Fruit fly (Drosophila melanogaster) whole organism, embryonic: ENCODE data around the gene CG3604.
A peak's percentile ranks its signal among the peaks of the same experiment; 100 is the strongest.

Source experiments
- Antp ChIP-seq: fragments of 200-800 bp; sonication (Bioruptor generic); optimal IDR thresholded peaks from 3 replicates; lab custom pipeline; 2016; ENCODE audit warnings: missing biosample characterization, missing genetic modification characterization
- BEAF-32 ChIP-seq: fragments of 200-800 bp; sonication (Bioruptor generic); optimal IDR thresholded peaks from 3 replicates; lab custom pipeline; 2017; ENCODE audit warnings: missing biosample characterization, missing genetic modification characterization, mild to moderate bottlenecking, moderate library complexity, missing genetic modification reagents
- Bgb ChIP-seq: fragments of 200-800 bp; sonication (Bioruptor generic); IDR thresholded peaks from 2 replicates; pipeline ENCODE4 v1.3.6; 2022; ENCODE audit warnings: missing biosample characterization, missing genetic modification characterization; ENCODE audit not compliant: partially characterized antibody
- Bteb2 ChIP-seq: fragments of 200-800 bp; sonication (Bioruptor generic); optimal IDR thresholded peaks from 2 replicates; lab custom pipeline; 2016; ENCODE audit warnings: missing biosample characterization, missing genetic modification characterization
- CG10431 ChIP-seq: fragments of 200-800 bp; sonication (Bioruptor generic); optimal IDR thresholded peaks from 3 replicates; lab custom pipeline; 2018; ENCODE audit warnings: missing biosample characterization, mild to moderate bottlenecking, missing genetic modification characterization
- CG10654 ChIP-seq: fragments of 200-800 bp; sonication (Bioruptor generic); optimal IDR thresholded peaks from 2 replicates; lab custom pipeline; 2016; ENCODE audit warnings: missing biosample characterization, missing genetic modification characterization
- CG11247 ChIP-seq: fragments of 200-800 bp; sonication (Bioruptor generic); IDR thresholded peaks from 2 replicates; pipeline ENCODE4 v1.3.6; 2022; ENCODE audit warnings: missing biosample characterization, missing genetic modification characterization
- CG12104 ChIP-seq: fragments of 200-800 bp; sonication (Bioruptor generic); optimal IDR thresholded peaks from 3 replicates; lab custom pipeline; 2016; ENCODE audit warnings: missing biosample characterization, missing genetic modification characterization
- CG12236 ChIP-seq: fragments of 200-800 bp; sonication (Bioruptor generic); optimal IDR thresholded peaks from 2 replicates; lab custom pipeline; 2016; ENCODE audit warnings: missing biosample characterization, missing genetic modification characterization
- CG13123 ChIP-seq: fragments of 200-800 bp; sonication (Bioruptor generic); optimal IDR thresholded peaks from 2 replicates; lab custom pipeline; 2016; ENCODE audit warnings: missing biosample characterization, missing genetic modification characterization
- CG13424 ChIP-seq: fragments of 200-800 bp; sonication (Bioruptor generic); optimal IDR thresholded peaks from 2 replicates; lab custom pipeline; 2019; ENCODE audit warnings: missing biosample characterization, mild to moderate bottlenecking, missing genetic modification characterization, moderate library complexity
- CG14710 ChIP-seq: fragments of 200-800 bp; sonication (Bioruptor generic); optimal IDR thresholded peaks from 3 replicates; lab custom pipeline; 2019; ENCODE audit warnings: missing biosample characterization, mild to moderate bottlenecking, missing genetic modification characterization, moderate library complexity
- CG17361 ChIP-seq: fragments of 200-800 bp; sonication (Bioruptor generic); IDR thresholded peaks from 3 replicates; pipeline ENCODE4 v1.3.6; 2022; ENCODE audit warnings: missing biosample characterization, missing genetic modification characterization
- CG17385 ChIP-seq: fragments of 200-800 bp; sonication (Bioruptor generic); optimal IDR thresholded peaks from 3 replicates; lab custom pipeline; 2018; ENCODE audit warnings: missing biosample characterization, mild to moderate bottlenecking, missing genetic modification characterization
- CG18619 ChIP-seq: fragments of 200-800 bp; sonication (Bioruptor generic); optimal IDR thresholded peaks from 3 replicates; lab custom pipeline; 2017; ENCODE audit warnings: missing biosample characterization, mild to moderate bottlenecking, missing genetic modification characterization
- CG30020 ChIP-seq: fragments of 200-800 bp; optimal IDR thresholded peaks from 2 replicates; lab custom pipeline; 2019; ENCODE audit warnings: missing biosample characterization, mild to moderate bottlenecking, missing genetic modification characterization, moderate library complexity
- CG32767 ChIP-seq: fragments of 200-800 bp; sonication (Bioruptor generic); IDR thresholded peaks from 2 replicates; pipeline ENCODE4 v1.3.6; 2022; ENCODE audit warnings: missing biosample characterization, missing genetic modification characterization
- CG3281 ChIP-seq: fragments of 200-800 bp; sonication (Bioruptor generic); optimal IDR thresholded peaks from 3 replicates; lab custom pipeline; 2017; ENCODE audit warnings: missing biosample characterization, mild to moderate bottlenecking, missing genetic modification characterization
- CG33213 ChIP-seq: fragments of 200-800 bp; sonication (Bioruptor generic); optimal IDR thresholded peaks from 3 replicates; lab custom pipeline; 2016; ENCODE audit warnings: missing biosample characterization, missing genetic modification characterization
- CG34422 ChIP-seq: fragments of 200-800 bp; sonication (Bioruptor generic); IDR thresholded peaks from 3 replicates; pipeline ENCODE4 v1.3.6; 2022; ENCODE audit warnings: missing biosample characterization, missing genetic modification characterization
- CG7786 ChIP-seq: fragments of 200-800 bp; sonication (Bioruptor generic); optimal IDR thresholded peaks from 2 replicates; lab custom pipeline; 2016; ENCODE audit warnings: missing biosample characterization, missing genetic modification characterization
- CG8765 ChIP-seq: fragments of 200-800 bp; sonication (Bioruptor generic); IDR thresholded peaks from 2 replicates; pipeline ENCODE4 v1.3.6; 2022; ENCODE audit warnings: missing biosample characterization, missing genetic modification characterization
- CoRest ChIP-seq: fragments of 200-800 bp; sonication (Bioruptor generic); optimal IDR thresholded peaks from 3 replicates; lab custom pipeline; 2018; ENCODE audit warnings: missing biosample characterization, mild to moderate bottlenecking, missing genetic modification characterization, moderate library complexity
- Dek ChIP-seq: fragments of 200-800 bp; sonication (Bioruptor generic); optimal IDR thresholded peaks from 3 replicates; lab custom pipeline; 2019; ENCODE audit warnings: missing biosample characterization, mild to moderate bottlenecking, missing genetic modification characterization, moderate library complexity
- Dfd ChIP-seq, 2 experiments: fragments of >200 bp; optimal IDR thresholded peaks; 2 replicates each; lab custom pipeline; 2017; ENCODE audit warnings: missing biosample characterization in 2 of 2, missing genetic modification characterization in 2 of 2
- ERR ChIP-seq: fragments of 200-800 bp; sonication (Bioruptor generic); optimal IDR thresholded peaks from 2 replicates; lab custom pipeline; 2016; ENCODE audit warnings: missing biosample characterization, missing genetic modification characterization
- Ets97D ChIP-seq: fragments of 200-800 bp; sonication (Bioruptor generic); optimal IDR thresholded peaks from 3 replicates; lab custom pipeline; 2016; ENCODE audit warnings: missing biosample characterization, missing genetic modification characterization
- HmgZ ChIP-seq: fragments of 200-800 bp; sonication (Bioruptor generic); optimal IDR thresholded peaks from 2 replicates; lab custom pipeline; 2018; ENCODE audit warnings: missing biosample characterization, mild to moderate bottlenecking, missing genetic modification characterization
- Hmr ChIP-seq: fragments of 200-800 bp; sonication (Bioruptor generic); optimal IDR thresholded peaks from 3 replicates; lab custom pipeline; 2017; ENCODE audit warnings: mild to moderate bottlenecking, missing biosample characterization, missing genetic modification reagents, missing genetic modification characterization
- Max ChIP-seq: fragments of 200-800 bp; sonication (Bioruptor generic); optimal IDR thresholded peaks from 2 replicates; lab custom pipeline; 2016; ENCODE audit warnings: missing biosample characterization, mild to moderate bottlenecking, missing genetic modification characterization
- Mes4 ChIP-seq: fragments of 200-800 bp; sonication (Bioruptor generic); optimal IDR thresholded peaks from 2 replicates; lab custom pipeline; 2016; ENCODE audit warnings: missing biosample characterization, missing genetic modification characterization
- Myb ChIP-seq: fragments of 200-800 bp; sonication (Bioruptor generic); optimal IDR thresholded peaks from 2 replicates; lab custom pipeline; 2016; ENCODE audit warnings: missing biosample characterization, missing genetic modification characterization
- NC2α ChIP-seq: fragments of 200-800 bp; sonication (Bioruptor generic); optimal IDR thresholded peaks from 2 replicates; lab custom pipeline; 2016; ENCODE audit warnings: missing biosample characterization, missing genetic modification characterization
- Nf-YB ChIP-seq: fragments of 200-800 bp; sonication (Bioruptor generic); optimal IDR thresholded peaks from 3 replicates; lab custom pipeline; 2019; ENCODE audit warnings: missing biosample characterization, mild to moderate bottlenecking, missing genetic modification characterization, moderate library complexity
- Ptx1 ChIP-seq: fragments of 200-800 bp; sonication (Bioruptor generic); IDR thresholded peaks from 2 replicates; pipeline ENCODE4 v1.3.6; 2022; ENCODE audit warnings: missing biosample characterization, missing genetic modification characterization
- amos ChIP-seq: fragments of 200-800 bp; sonication (Bioruptor generic); IDR thresholded peaks from 2 replicates; pipeline ENCODE4 v1.3.6; 2022; ENCODE audit warnings: missing biosample characterization, missing genetic modification characterization; ENCODE audit not compliant: partially characterized antibody
- ap ChIP-seq: fragments of 200-800 bp; sonication (Bioruptor generic); IDR thresholded peaks from 2 replicates; pipeline ENCODE4 v1.3.6; 2022; ENCODE audit warnings: missing biosample characterization, missing genetic modification characterization
- br ChIP-seq: fragments of >200 bp; optimal IDR thresholded peaks from 2 replicates; lab custom pipeline; 2017
- chif ChIP-seq, 2 experiments: fragments of 200-800 bp; sonication (Bioruptor generic); optimal IDR thresholded peaks; 3 replicates each; lab custom pipeline; 2016; ENCODE audit warnings: missing biosample characterization in 2 of 2, missing genetic modification characterization in 2 of 2
- crp ChIP-seq, 2 experiments: fragments of 200-800 bp; sonication (Bioruptor generic); optimal IDR thresholded peaks; 2 replicates in 1 of 2; 3 replicates in 1 of 2; lab custom pipeline; 2017; ENCODE audit warnings: missing biosample characterization in 2 of 2, missing genetic modification characterization in 2 of 2, mild to moderate bottlenecking in 1 of 2, moderate library complexity in 1 of 2
- exex ChIP-seq: fragments of 200-800 bp; sonication (Bioruptor generic); optimal IDR thresholded peaks from 4 replicates; lab custom pipeline; 2018; ENCODE audit warnings: missing biosample characterization, mild to moderate bottlenecking, missing genetic modification characterization, moderate library complexity
- fru ChIP-seq: fragments of >200 bp; optimal IDR thresholded peaks from 2 replicates; lab custom pipeline; 2017
- grn ChIP-seq: fragments of 200-800 bp; sonication (Bioruptor generic); optimal IDR thresholded peaks from 3 replicates; lab custom pipeline; 2017; ENCODE audit warnings: missing biosample characterization, missing genetic modification characterization
- gro ChIP-seq: fragments of 200-800 bp; sonication (Bioruptor generic); optimal IDR thresholded peaks from 2 replicates; lab custom pipeline; 2016; ENCODE audit warnings: missing biosample characterization, missing genetic modification characterization
- onecut ChIP-seq: fragments of 200-800 bp; sonication (Bioruptor generic); IDR thresholded peaks from 2 replicates; pipeline ENCODE4 v1.3.6; 2022; ENCODE audit warnings: missing biosample characterization, missing genetic modification characterization
- salm ChIP-seq: fragments of 200-800 bp; sonication (Bioruptor generic); optimal IDR thresholded peaks from 2 replicates; lab custom pipeline; 2018; ENCODE audit warnings: missing biosample characterization, mild to moderate bottlenecking, missing genetic modification characterization
- unpg ChIP-seq: fragments of 200-800 bp; sonication (Bioruptor generic); optimal IDR thresholded peaks from 3 replicates; lab custom pipeline; 2018; ENCODE audit warnings: missing biosample characterization, mild to moderate bottlenecking, missing genetic modification characterization, moderate library complexity
- z ChIP-seq: fragments of 200-800 bp; sonication (Bioruptor generic); IDR thresholded peaks from 3 replicates; pipeline ENCODE4 v1.3.6; 2022; ENCODE audit warnings: missing biosample characterization, missing genetic modification characterization

CG3604 gene

DNA sequence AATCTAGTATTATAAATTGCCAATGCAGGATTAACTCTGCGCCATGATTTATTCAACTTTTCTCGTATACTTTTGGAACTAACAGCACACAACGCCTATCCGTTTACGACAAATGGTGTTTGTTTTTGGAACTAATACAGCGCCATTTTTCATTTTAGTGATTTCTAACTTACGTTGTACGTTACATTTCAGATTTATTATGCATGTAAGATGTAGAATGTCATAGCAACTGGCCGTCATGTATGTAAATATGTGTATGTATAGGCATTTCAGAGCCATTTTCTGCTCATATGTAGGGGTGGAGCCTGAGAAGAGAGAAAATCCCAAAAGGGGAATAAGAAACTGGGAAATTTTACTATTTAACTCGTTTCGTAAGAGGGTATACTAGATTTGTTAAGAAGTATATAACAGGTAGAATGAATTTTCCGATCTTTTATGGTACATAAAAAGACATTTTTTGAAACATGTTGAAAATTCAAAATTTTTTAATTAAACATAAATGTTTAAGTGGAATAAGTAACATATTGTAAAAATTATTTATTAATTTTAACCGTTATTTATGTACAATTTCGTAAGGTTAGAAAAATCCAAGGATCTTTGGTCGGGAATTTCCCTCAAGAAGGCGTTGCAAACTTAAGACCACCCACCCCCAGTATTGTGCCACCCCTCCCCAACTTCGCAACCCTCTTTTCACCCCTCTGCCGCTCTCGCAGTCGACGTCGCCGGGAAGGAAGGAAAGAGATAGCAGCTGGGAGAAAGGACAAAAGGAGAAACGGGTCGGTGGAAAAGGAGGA is 40.1 kb downstream of the CG3604 start (continued):
- TF ChIP-seq CG17385 (GFP tag; lab: Kevin White, UChicago) (peak; percentile 24), CG30020 (tag; lab: Kevin White, UChicago) (no peak), CG7786 (GFP tag; lab: Kevin White, UChicago) (no peak), gro (GFP tag; lab: Kevin White, UChicago) (peak; percentile 14), BEAF-32 (no peak), salm (tag; lab: Kevin White, UChicago) (no peak), Hmr (GFP tag; lab: Kevin White, UChicago) (peak; percentile 64), CoRest (tag; lab: Kevin White, UChicago) (peak; percentile 58), CG18619 (GFP tag; lab: Kevin White, UChicago) (no peak), ERR (GFP tag; lab: Kevin White, UChicago) (peak; percentile 36), z (GFP tag; lab: Robert Waterston, UW) (no peak), CG34422 (GFP tag; lab: Robert Waterston, UW) (peak; percentile 73), CG12104 (GFP tag; lab: Kevin White, UChicago) (no peak), Dfd (GFP tag; optimal IDR thresholded peaks at IDR 0.05; lab: Kevin White, UChicago) (no peak), CG13424 (tag; lab: Kevin White, UChicago) (peak; percentile 12), CG13123 (GFP tag; lab: Kevin White, UChicago) (no peak), crp (GFP tag; optimal IDR thresholded peaks at IDR 0.05; lab: Kevin White, UChicago) (no peak), Ptx1 (GFP tag; lab: Robert Waterston, UW) (peak; percentile 53), CG10654 (peak; percentile 55), unpg (GFP tag; lab: Kevin White, UChicago) (peak; percentile 40), Myb (GFP tag; lab: Kevin White, UChicago) (peak; percentile 55), Ets97D (peak; percentile 64), HmgZ (tag; lab: Kevin White, UChicago) (peak; percentile 92), Bteb2 (GFP tag; lab: Kevin White, UChicago) (peak; percentile 33), Max (peak; percentile 37), Nf-YB (GFP tag; lab: Kevin White, UChicago) (peak; percentile 86), ap (GFP tag; lab: Robert Waterston, UW) (no peak), br (lab: Kevin White, UChicago) (no peak), CG3281 (no peak), CG8765 (GFP tag; lab: Robert Waterston, UW) (no peak), CG10431 (GFP tag; lab: Kevin White, UChicago) (no peak), CG11247 (peak; percentile 66), exex (tag; lab: Kevin White, UChicago) (no peak), CG12236 (GFP tag; lab: Kevin White, UChicago) (peak; percentile 18), CG14710 (tag; lab: Kevin White, UChicago) (peak; percentile 51), NC2α (GFP tag; lab: Kevin White, UChicago) (peak; percentile 33), Bgb (GFP tag; lab: Robert Waterston, UW) (peak; percentile 89), grn (peak; percentile 1), Mes4 (peak; percentile 50), CG33213 (GFP tag; lab: Kevin White, UChicago) (peak; percentile 86), onecut (GFP tag; lab: Robert Waterston, UW) (peak; percentile 15; the same call in 1 of the 2 replicates), amos (peak; percentile 83; the same call in 1 of the 2 replicates), fru (lab: Kevin White, UChicago) (no peak), CG32767 (GFP tag; lab: Robert Waterston, UW) (peak; percentile 80), chif (GFP tag; optimal IDR thresholded peaks at IDR 0.05; lab: Kevin White, UChicago) (peak in 1 of 2 experiments; percentile 64), Dek (tag; lab: Kevin White, UChicago) (peak; percentile 31), CG17361 (0 out of 3 replicates have a peak, but pooled peaks have one; percentile 47), Antp (GFP tag; lab: Kevin White, UChicago) (peak; percentile 58)
